Fruit fly (Drosophila melanogaster) whole organism, embryonic: ENCODE data around the gene CG13012.
A peak's percentile ranks its signal among the peaks of the same experiment; 100 is the strongest.

Experiments used
- CG31441 ChIP-seq: fragments of 200-800 bp; sonication (Bioruptor generic); IDR thresholded peaks from 2 replicates; pipeline ENCODE4 v1.3.6; 2022; ENCODE audit warnings: missing biosample characterization, missing genetic modification characterization
- CG4730 ChIP-seq: fragments of 200-800 bp; sonication (Bioruptor generic); IDR thresholded peaks from 2 replicates; pipeline ENCODE4 v1.3.6; 2022; ENCODE audit warnings: missing biosample characterization, missing genetic modification characterization
- CG7839 ChIP-seq: fragments of 200-800 bp; sonication (Bioruptor generic); optimal IDR thresholded peaks from 3 replicates; lab custom pipeline; 2018; ENCODE audit warnings: missing biosample characterization, mild to moderate bottlenecking, missing genetic modification characterization, moderate library complexity
- Xbp1 ChIP-seq: fragments of 200-800 bp; sonication (Bioruptor generic); optimal IDR thresholded peaks from 3 replicates; lab custom pipeline; 2016; ENCODE audit warnings: missing biosample characterization, mild to moderate bottlenecking, missing genetic modification characterization
- ash1 ChIP-seq: fragments of 200-800 bp; sonication (Bioruptor generic); optimal IDR thresholded peaks from 2 replicates; lab custom pipeline; 2018; ENCODE audit warnings: missing biosample characterization, mild to moderate bottlenecking, missing genetic modification characterization
- pum ChIP-seq: fragments of 200-800 bp; sonication (Bioruptor generic); optimal IDR thresholded peaks from 2 replicates; lab custom pipeline; 2016; ENCODE audit warnings: missing biosample characterization, missing genetic modification characterization

dm6 chrX:16683765-16684164, 7.2 kb upstream of the CG13012 start, which contains the start of gene Axs:
- TF ChIP-seq CG4730 (no peak), ash1 (no peak), CG31441 (no peak), Xbp1 (peak; percentile 57), CG7839 (tag; lab: Kevin White, UChicago) (peak; percentile 9), pum (GFP tag; lab: Kevin White, UChicago) (peak; percentile 9)
